Worm (Caenorhabditis elegans): Measurements from ENCODE around the gene R13H9.6.

Gene R13H9.6

ce11 chrIV:5103229-5103894 is 34.9 kb upstream of the R13H9.6 start, which contains the start of gene C02B10.3:
TSS of gene C02B10.3 (minus strand) at chrIV:5103279.
- TF ChIP-seq mep-1 (tag; optimal IDR thresholded peaks at IDR 0.05) (peak; percentile 38), nhr-41 (GFP tag; IDR thresholded peaks at IDR 0.05) (no peak), mdl-1 (tag; optimal IDR thresholded peaks at IDR 0.05) (peak in 1 of 2 experiments; percentile 56), nhr-11 (tag; optimal IDR thresholded peaks at IDR 0.05) (peak; percentile 19), ctbp-1 (GFP tag; IDR thresholded peaks at IDR 0.05) (peak; percentile 60; the same call in 1 of the 2 replicates), fkh-10 (GFP tag; optimal IDR thresholded peaks at IDR 0.05) (peak; percentile 68), lsy-2 (tag; optimal IDR thresholded peaks at IDR 0.05) (peak in 1 of 2 experiments; percentile 60), attf-4 (tag; optimal IDR thresholded peaks at IDR 0.05) (no peak), rbr-2 (tag; optimal IDR thresholded peaks at IDR 0.05) (peak; percentile 66), nhr-6 (tag; optimal IDR thresholded peaks at IDR 0.05) (no peak), unc-62 (GFP tag; optimal IDR thresholded peaks at IDR 0.05 in 1 of 2) (peak in 1 of 2 experiments; percentile 81), unc-62 (tag; optimal IDR thresholded peaks at IDR 0.05) (no peak), aha-1 (tag) (peak; percentile 86), hmg-1.1 (GFP tag; IDR thresholded peaks at IDR 0.05) (peak; percentile 49; the same call in 1 of the 2 replicates)

DNA sequence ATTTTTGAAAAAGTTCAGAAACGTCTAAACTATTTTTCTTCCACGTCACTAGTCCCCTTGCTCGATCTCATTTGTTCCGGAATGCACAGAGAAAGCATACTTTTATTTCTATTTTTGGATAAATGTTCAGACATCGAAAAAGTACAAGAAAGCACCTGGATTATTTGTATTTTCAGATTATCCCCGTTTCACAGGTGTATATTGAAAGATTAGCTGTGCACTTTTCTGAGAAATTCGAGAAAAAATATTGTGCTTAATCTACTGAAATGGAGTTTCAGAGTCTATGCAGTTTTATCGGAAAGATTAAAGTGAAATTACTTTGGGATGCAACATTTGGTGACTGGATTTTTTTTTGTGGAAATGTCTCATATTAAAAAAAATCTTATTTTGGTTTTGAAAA is 33.5 kb upstream of the R13H9.6 start:
- TF ChIP-seq D1046.2 (GFP tag; IDR thresholded peaks at IDR 0.05), result no peak
- no peak for TF ChIP-seq R02D3.7 (tag; optimal IDR thresholded peaks at IDR 0.05)
- no peak for TF ChIP-seq aly-2 (tag; optimal IDR thresholded peaks at IDR 0.05)
- TF ChIP-seq daf-16 (GFP tag; optimal IDR thresholded peaks at IDR 0.05), result no peak
- no peak for TF ChIP-seq daf-16 (tag; optimal IDR thresholded peaks at IDR 0.05)
- TF ChIP-seq dmd-9 (GFP tag; IDR thresholded peaks at IDR 0.05), result no peak
- TF ChIP-seq lin-1 (GFP tag; IDR thresholded peaks at IDR 0.05), result no peak
- TF ChIP-seq lin-15B (tag; optimal IDR thresholded peaks at IDR 0.05), result no peak
- no peak for TF ChIP-seq attf-4 (tag; optimal IDR thresholded peaks at IDR 0.05)
- no peak for TF ChIP-seq duxl-1 (tag; optimal IDR thresholded peaks at IDR 0.05; ENCODE audit: poor library complexity)
- no peak for TF ChIP-seq Y48G9A.11 (GFP tag; IDR thresholded peaks at IDR 0.05)
- no peak for TF ChIP-seq F44E2.7 (GFP tag; IDR thresholded peaks at IDR 0.05)
- TF ChIP-seq mep-1 (tag; optimal IDR thresholded peaks at IDR 0.05), result no peak
- no peak for TF ChIP-seq nhr-42 (GFP tag; IDR thresholded peaks at IDR 0.05)
- TF ChIP-seq lim-7 (GFP tag; IDR thresholded peaks at IDR 0.05), result no peak
- TF ChIP-seq Y5F2A.4 (GFP tag; optimal IDR thresholded peaks at IDR 0.05), result no peak
- TF ChIP-seq fos-1 (tag; optimal IDR thresholded peaks at IDR 0.05), result no peak
- TF ChIP-seq mdl-1 (tag; optimal IDR thresholded peaks at IDR 0.05), result no peak
- TF ChIP-seq saeg-2 (GFP tag; IDR thresholded peaks at IDR 0.05), result no peak
- TF ChIP-seq nhr-6 (tag; optimal IDR thresholded peaks at IDR 0.05), result no peak
- no peak for TF ChIP-seq php-3 (GFP tag; IDR thresholded peaks at IDR 0.05)

DNA sequence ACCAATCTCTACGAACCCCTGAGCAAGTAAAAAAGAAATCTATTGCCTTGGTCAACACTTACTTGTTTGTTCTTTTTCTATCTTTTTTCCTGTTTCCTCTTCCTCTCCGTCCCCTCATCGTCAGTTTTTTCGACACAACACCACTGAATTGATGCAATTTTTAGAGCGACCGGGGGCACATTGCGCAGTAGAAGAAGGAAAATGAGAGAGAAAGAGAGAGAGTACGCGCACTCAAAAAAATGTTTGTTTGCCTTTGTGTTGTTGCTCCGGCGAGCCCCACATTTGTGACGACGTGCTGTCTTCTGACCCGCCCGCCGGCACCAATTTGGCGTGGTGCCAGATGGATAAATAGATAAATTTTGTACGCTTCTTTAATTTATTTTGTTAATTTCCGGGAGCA is 31.7 kb upstream of the R13H9.6 start:
- TF ChIP-seq mdl-1 (tag; optimal IDR thresholded peaks at IDR 0.05) (no peak), aha-1 (tag) (peak; percentile 78), fos-1 (tag; optimal IDR thresholded peaks at IDR 0.05) (no peak), unc-62 (GFP tag; optimal IDR thresholded peaks at IDR 0.05 in 1 of 2) (peak in 1 of 2 experiments; percentile 47), unc-62 (tag; optimal IDR thresholded peaks at IDR 0.05) (no peak), rbr-2 (tag; optimal IDR thresholded peaks at IDR 0.05) (peak; percentile 45), lsy-2 (tag; optimal IDR thresholded peaks at IDR 0.05) (peak in 1 of 2 experiments; percentile 38), ceh-82 (tag; optimal IDR thresholded peaks at IDR 0.05) (no peak), lin-29 (GFP tag; IDR thresholded peaks at IDR 0.05) (no peak), mep-1 (tag; optimal IDR thresholded peaks at IDR 0.05) (peak; percentile 33), ctbp-1 (GFP tag; IDR thresholded peaks at IDR 0.05) (peak; percentile 55; the same call in 1 of the 2 replicates)

DNA sequence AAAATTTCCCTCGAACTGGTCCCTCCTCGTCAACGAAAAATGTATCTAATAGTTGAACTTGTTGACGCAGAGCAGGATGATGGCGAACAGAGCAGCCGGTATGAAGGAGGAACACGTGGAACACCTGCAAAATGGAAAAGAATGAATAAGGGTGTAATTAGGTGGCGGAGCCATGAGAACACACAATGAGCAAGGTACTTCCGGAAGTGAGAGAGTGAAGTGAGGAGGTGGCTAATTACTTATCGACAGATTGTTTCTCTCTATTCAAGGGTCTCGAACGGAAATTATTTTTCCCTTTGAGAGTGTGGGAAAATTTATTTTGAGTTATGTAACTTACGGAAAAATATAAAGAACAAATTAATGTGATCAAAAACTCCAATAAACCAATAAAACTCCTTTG is 25.0 kb upstream of the R13H9.6 start:
- TF ChIP-seq pqm-1 (tag; optimal IDR thresholded peaks at IDR 0.05) (no peak), aha-1 (tag) (peak; percentile 94)
